Fruit fly (Drosophila melanogaster): ENCODE data around the gene CG8925.

Gene CG8925

dm6 chr3R:16213792-16214473 lies 42.1 kb downstream of the CG8925 start (continued):
- TF ChIP-seq Blimp-1 (GFP tag; optimal IDR thresholded peaks at IDR 0.05) (no peak), Met (GFP tag; optimal IDR thresholded peaks at IDR 0.05) (no peak), cyc (GFP tag; optimal IDR thresholded peaks at IDR 0.05) (no peak), ss (GFP tag; optimal IDR thresholded peaks at IDR 0.05) (no peak), dsx (GFP tag; optimal IDR thresholded peaks at IDR 0.05; ENCODE audit: poor library complexity, severe bottlenecking) (no peak), Eip75B (GFP tag; optimal IDR thresholded peaks at IDR 0.05) (no peak), topi (GFP tag; optimal IDR thresholded peaks at IDR 0.05) (no peak), CG8119 (GFP tag; IDR thresholded peaks at IDR 0.05) (no peak), net (GFP tag; optimal IDR thresholded peaks at IDR 0.05) (no peak), Eip78C (GFP tag) (peak; percentile 66), Eip93F (GFP tag; optimal IDR thresholded peaks at IDR 0.05) (no peak), fkh (GFP tag; optimal IDR thresholded peaks at IDR 0.05) (no peak), Sox15 (GFP tag; optimal IDR thresholded peaks at IDR 0.05) (no peak), CG11762 (GFP tag; optimal IDR thresholded peaks at IDR 0.05; ENCODE audit: insufficient read depth) (no peak), CG6276 (GFP tag; optimal IDR thresholded peaks at IDR 0.05) (no peak), CG11294 (GFP tag; IDR thresholded peaks at IDR 0.05) (no peak), CG11902 (GFP tag; optimal IDR thresholded peaks at IDR 0.05) (no peak), Ets96B (tag; optimal IDR thresholded peaks at IDR 0.05) (peak; percentile 30), CG15336 (GFP tag; IDR thresholded peaks at IDR 0.05) (no peak), svp (GFP tag) (peak; percentile 36), CG6854 (GFP tag; optimal IDR thresholded peaks at IDR 0.05) (peak; percentile 36), lz (GFP tag; optimal IDR thresholded peaks at IDR 0.05) (no peak), Hr39 (GFP tag; optimal IDR thresholded peaks at IDR 0.05) (no peak)

dm6 chr3R:16214474-16215318 lies 42.9 kb downstream of the CG8925 start:
- no peak for TF ChIP-seq CG16779 (tag; optimal IDR thresholded peaks at IDR 0.05)
- TF ChIP-seq Eip78C (GFP tag): peak; percentile 83
- no peak for TF ChIP-seq CG11762 (GFP tag; optimal IDR thresholded peaks at IDR 0.05; ENCODE audit: insufficient read depth)
- TF ChIP-seq esn (GFP tag; optimal IDR thresholded peaks at IDR 0.05): peak; percentile 51
- peak; percentile 31 for TF ChIP-seq Hr4 (GFP tag; optimal IDR thresholded peaks at IDR 0.05)
- peak; percentile 36 for TF ChIP-seq CG3032 (tag; optimal IDR thresholded peaks at IDR 0.05)
- peak; percentile 4 for TF ChIP-seq Sox102F (GFP tag; optimal IDR thresholded peaks at IDR 0.05)
- TF ChIP-seq fkh (GFP tag; optimal IDR thresholded peaks at IDR 0.05): no peak
- TF ChIP-seq eg (GFP tag; IDR thresholded peaks at IDR 0.05): no peak
- no peak for TF ChIP-seq CG11902 (GFP tag; optimal IDR thresholded peaks at IDR 0.05)
- peak; percentile 23 for TF ChIP-seq CG10669 (GFP tag; optimal IDR thresholded peaks at IDR 0.05)
- TF ChIP-seq fd85E (GFP tag; optimal IDR thresholded peaks at IDR 0.05): no peak
- peak; percentile 32 for TF ChIP-seq CG4318 (GFP tag; optimal IDR thresholded peaks at IDR 0.05)
- TF ChIP-seq CG6854 (GFP tag; optimal IDR thresholded peaks at IDR 0.05): no peak
- TF ChIP-seq CG8319 (GFP tag; optimal IDR thresholded peaks at IDR 0.05): no peak
- no peak for TF ChIP-seq CG8119 (GFP tag; IDR thresholded peaks at IDR 0.05)
- TF ChIP-seq OdsH (GFP tag; optimal IDR thresholded peaks at IDR 0.05): peak; percentile 47
- peak; percentile 31 for TF ChIP-seq topi (GFP tag; optimal IDR thresholded peaks at IDR 0.05)
- TF ChIP-seq CG10631 (GFP tag; optimal IDR thresholded peaks at IDR 0.05): peak; percentile 31
- TF ChIP-seq CG7368 (GFP tag; optimal IDR thresholded peaks at IDR 0.05): no peak
- TF ChIP-seq CG6808 (GFP tag; optimal IDR thresholded peaks at IDR 0.05): peak; percentile 29
- no peak for TF ChIP-seq dsx (GFP tag; optimal IDR thresholded peaks at IDR 0.05; ENCODE audit: poor library complexity, severe bottlenecking)
- peak; percentile 15 for TF ChIP-seq lz (GFP tag; optimal IDR thresholded peaks at IDR 0.05)
- no peak for TF ChIP-seq ss (GFP tag; optimal IDR thresholded peaks at IDR 0.05)
- peak; percentile 27 for TF ChIP-seq Ets96B (tag; optimal IDR thresholded peaks at IDR 0.05)
- peak; percentile 1 for TF ChIP-seq CG3919 (GFP tag; optimal IDR thresholded peaks at IDR 0.05)
- TF ChIP-seq pdm3 (GFP tag; optimal IDR thresholded peaks at IDR 0.05): peak; percentile 24
- TF ChIP-seq achi (GFP tag; optimal IDR thresholded peaks at IDR 0.05): no peak
- no peak for TF ChIP-seq dac (GFP tag; optimal IDR thresholded peaks at IDR 0.05)
- no peak for TF ChIP-seq Ets21C (GFP tag; optimal IDR thresholded peaks at IDR 0.05)
- no peak for TF ChIP-seq CG8632 (GFP tag; optimal IDR thresholded peaks at IDR 0.05)
- TF ChIP-seq CG6276 (GFP tag; optimal IDR thresholded peaks at IDR 0.05): peak; percentile 19
- peak; percentile 21 for TF ChIP-seq spab (GFP tag; optimal IDR thresholded peaks at IDR 0.05)
- no peak for TF ChIP-seq CG34406 (GFP tag; optimal IDR thresholded peaks at IDR 0.05)
- peak; percentile 18 for TF ChIP-seq Smox (GFP tag; optimal IDR thresholded peaks at IDR 0.05)
